Worm (Caenorhabditis elegans) whole organism, mixed stage, embryonic: ENCODE results near the gene lact-7.

Source experiments
- M03D4.4 ChIP-seq: sonication (generic microtip); optimal IDR thresholded peaks from 2 replicates; lab custom pipeline; 2017; ENCODE audit warnings: mild to moderate bottlenecking, missing genetic modification characterization, missing compliant biosample characterization
- bed-3 ChIP-seq: fragments of 200-800 bp; sonication (Bioruptor generic); optimal IDR thresholded peaks from 3 replicates; lab custom pipeline; 2018; ENCODE audit warnings: mild to moderate bottlenecking, missing genetic modification characterization, moderate library complexity, missing compliant biosample characterization
- blmp-1 ChIP-seq: fragments of 150-350 bp; optimal IDR thresholded peaks from 2 replicates; lab custom pipeline; 2014; ENCODE audit warnings: missing biosample characterization, missing genetic modification characterization
- ceh-39 ChIP-seq: fragments of 150-350 bp; optimal IDR thresholded peaks from 2 replicates; lab custom pipeline; 2014; ENCODE audit warnings: missing biosample characterization, missing genetic modification characterization
- ceh-43 ChIP-seq: fragments of 200-800 bp; sonication (Bioruptor generic); optimal IDR thresholded peaks from 2 replicates; lab custom pipeline; 2018; ENCODE audit warnings: mild to moderate bottlenecking, missing genetic modification characterization, moderate library complexity, missing compliant biosample characterization
- ceh-83 ChIP-seq: fragments of 200-800 bp; sonication (Bioruptor generic); optimal IDR thresholded peaks from 2 replicates; lab custom pipeline; 2018; ENCODE audit warnings: mild to moderate bottlenecking, missing genetic modification characterization, missing compliant biosample characterization
- ces-1 ChIP-seq: fragments of 150-350 bp; optimal IDR thresholded peaks from 2 replicates; lab custom pipeline; 2014; ENCODE audit warnings: missing biosample characterization, missing genetic modification reagents, missing genetic modification characterization
- cnd-1 ChIP-seq: fragments of 200-800 bp; sonication (Bioruptor generic); optimal IDR thresholded peaks from 2 replicates; lab custom pipeline; 2018; ENCODE audit warnings: mild to moderate bottlenecking, missing genetic modification characterization, missing compliant biosample characterization
- drap-1 ChIP-seq: fragments of 200-800 bp; sonication (Bioruptor generic); optimal IDR thresholded peaks from 3 replicates; lab custom pipeline; 2018; ENCODE audit warnings: mild to moderate bottlenecking, missing genetic modification characterization, missing compliant biosample characterization
- elt-1 ChIP-seq: sonication (generic microtip); optimal IDR thresholded peaks from 2 replicates; lab custom pipeline; 2017; ENCODE audit warnings: missing genetic modification characterization, mild to moderate bottlenecking, missing compliant biosample characterization, antibody characterized with exemption, moderate library complexity, borderline replicate concordance; ENCODE audit not compliant: insufficient read depth
- elt-3 ChIP-seq: fragments of 150-350 bp; optimal IDR thresholded peaks from 2 replicates; lab custom pipeline; 2014; ENCODE audit warnings: missing biosample characterization, missing genetic modification characterization
- lin-13 ChIP-seq: fragments of 150-350 bp; optimal IDR thresholded peaks from 2 replicates; lab custom pipeline; 2014; ENCODE audit warnings: missing biosample characterization, missing genetic modification characterization
- lin-32 ChIP-seq: fragments of 200-800 bp; sonication (Bioruptor generic); optimal IDR thresholded peaks from 2 replicates; lab custom pipeline; 2018; ENCODE audit warnings: mild to moderate bottlenecking, missing genetic modification characterization, missing compliant biosample characterization
- lsy-2 ChIP-seq: fragments of 150-350 bp; optimal IDR thresholded peaks from 2 replicates; lab custom pipeline; 2014; ENCODE audit warnings: missing biosample characterization, missing genetic modification characterization
- mab-5 ChIP-seq: fragments of 150-350 bp; optimal IDR thresholded peaks from 2 replicates; lab custom pipeline; 2014; ENCODE audit warnings: missing biosample characterization, missing genetic modification characterization
- mep-1 ChIP-seq: fragments of 150-350 bp; optimal IDR thresholded peaks from 2 replicates; lab custom pipeline; 2017; ENCODE audit warnings: missing biosample characterization, missing genetic modification reagents, missing genetic modification characterization, inconsistent platforms
- mls-2 ChIP-seq: sonication (generic microtip); optimal IDR thresholded peaks from 2 replicates; lab custom pipeline; 2016; ENCODE audit warnings: mild to moderate bottlenecking, missing genetic modification characterization, moderate library complexity, missing compliant biosample characterization
- nhr-12 ChIP-seq: fragments of 150-350 bp; optimal IDR thresholded peaks from 2 replicates; lab custom pipeline; 2014; ENCODE audit warnings: missing biosample characterization, missing genetic modification characterization
- nhr-237 ChIP-seq: fragments of 150-350 bp; optimal IDR thresholded peaks from 2 replicates; lab custom pipeline; 2014; ENCODE audit warnings: missing biosample characterization, missing genetic modification characterization
- nhr-28 ChIP-seq: fragments of 150-350 bp; optimal IDR thresholded peaks from 2 replicates; lab custom pipeline; 2014; ENCODE audit warnings: missing biosample characterization, missing genetic modification characterization
- nhr-76 ChIP-seq: sonication (generic microtip); optimal IDR thresholded peaks from 2 replicates; lab custom pipeline; 2017; ENCODE audit warnings: missing biosample characterization, missing genetic modification characterization
- pha-4 ChIP-seq: fragments of 150-350 bp; optimal IDR thresholded peaks from 2 replicates; lab custom pipeline; 2018; ENCODE audit warnings: missing biosample characterization, missing genetic modification reagents, missing genetic modification characterization
- sem-2 ChIP-seq: fragments of 200-800 bp; sonication (Bioruptor generic); optimal IDR thresholded peaks from 2 replicates; lab custom pipeline; 2018; ENCODE audit warnings: mild to moderate bottlenecking, missing genetic modification characterization, missing compliant biosample characterization
- snpc-4 ChIP-seq: fragments of 150-350 bp; optimal IDR thresholded peaks from 2 replicates; lab custom pipeline; 2014; ENCODE audit warnings: missing biosample characterization, missing genetic modification characterization
- sptf-1 ChIP-seq: sonication (generic microtip); optimal IDR thresholded peaks from 2 replicates; lab custom pipeline; 2017; ENCODE audit warnings: mild to moderate bottlenecking, missing genetic modification characterization, moderate library complexity, missing compliant biosample characterization
- tbx-8 ChIP-seq: fragments of 200-800 bp; sonication (Bioruptor generic); optimal IDR thresholded peaks from 2 replicates; lab custom pipeline; 2018; ENCODE audit warnings: mild to moderate bottlenecking, missing genetic modification characterization, moderate library complexity, missing compliant biosample characterization
- unc-120 ChIP-seq: sonication (generic microtip); optimal IDR thresholded peaks from 2 replicates; lab custom pipeline; 2017; ENCODE audit warnings: missing genetic modification characterization, missing compliant biosample characterization; ENCODE audit not compliant: poor library complexity, severe bottlenecking
- unc-39 ChIP-seq: fragments of 150-350 bp; optimal IDR thresholded peaks from 2 replicates; lab custom pipeline; 2014; ENCODE audit warnings: missing biosample characterization, missing genetic modification characterization
- zip-8 ChIP-seq: fragments of 150-350 bp; optimal IDR thresholded peaks from 2 replicates; lab custom pipeline; 2014; ENCODE audit warnings: missing biosample characterization, missing genetic modification characterization
- ztf-11 ChIP-seq: fragments of 150-350 bp; optimal IDR thresholded peaks from 2 replicates; lab custom pipeline; 2014; ENCODE audit warnings: missing biosample characterization, missing genetic modification characterization

The lact-7 gene

ce11 chrX:11784230-11784629 lies 25.3 kb downstream of the lact-7 start, which contains the start of gene Y102F5A.1:
TSS of gene Y102F5A.1 (minus strand) at chrX:11784330.
- TF ChIP-seq ceh-39 (tag; lab: Kevin White, UChicago) (no peak), nhr-12 (tag; lab: Kevin White, UChicago) (no peak), blmp-1 (no peak), snpc-4 (tag; lab: Kevin White, UChicago) (no peak), sem-2 (GFP tag; lab: Kevin White, UChicago) (no peak), mab-5 (no peak), lin-32 (GFP tag; lab: Kevin White, UChicago) (no peak), unc-120 (tag; lab: Kevin White, UChicago) (no peak)
- TF ChIP-seq, all 35 proteins: peak for 0

DNA sequence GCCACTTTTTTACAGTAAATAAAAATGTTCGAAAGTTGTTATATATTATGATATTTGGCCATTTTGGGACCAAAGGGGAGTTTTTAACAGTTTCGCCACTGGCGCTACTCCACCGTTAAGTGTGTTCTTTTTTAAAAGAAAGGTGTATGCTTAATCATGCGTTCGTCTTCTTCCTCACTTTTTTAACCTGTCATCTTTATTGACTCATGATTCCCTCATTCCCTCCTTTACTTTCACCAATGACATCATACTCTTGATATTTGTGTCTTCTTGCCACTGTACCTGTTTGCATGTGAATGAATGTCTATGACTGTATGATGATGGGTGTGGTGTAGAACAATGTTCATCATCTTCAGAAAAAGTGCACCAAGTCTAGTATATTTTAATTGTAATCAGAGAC lies 31.7 kb downstream of the lact-7 start:
- TF ChIP-seq mls-2 (tag; lab: Kevin White, UChicago) (no peak), M03D4.4 (no peak), unc-39 (no peak), bed-3 (GFP tag; lab: Kevin White, UChicago) (no peak), ceh-43 (GFP tag; lab: Kevin White, UChicago) (no peak), sem-2 (GFP tag; lab: Kevin White, UChicago) (no peak), zip-8 (tag; lab: Kevin White, UChicago) (no peak), nhr-237 (no peak), lin-32 (GFP tag; lab: Kevin White, UChicago) (no peak), ztf-11 (tag; lab: Kevin White, UChicago) (no peak), nhr-28 (tag; lab: Kevin White, UChicago) (no peak), tbx-8 (GFP tag; lab: Kevin White, UChicago) (no peak), ces-1 (GFP tag; lab: Kevin White, UChicago) (no peak), mep-1 (no peak)

DNA sequence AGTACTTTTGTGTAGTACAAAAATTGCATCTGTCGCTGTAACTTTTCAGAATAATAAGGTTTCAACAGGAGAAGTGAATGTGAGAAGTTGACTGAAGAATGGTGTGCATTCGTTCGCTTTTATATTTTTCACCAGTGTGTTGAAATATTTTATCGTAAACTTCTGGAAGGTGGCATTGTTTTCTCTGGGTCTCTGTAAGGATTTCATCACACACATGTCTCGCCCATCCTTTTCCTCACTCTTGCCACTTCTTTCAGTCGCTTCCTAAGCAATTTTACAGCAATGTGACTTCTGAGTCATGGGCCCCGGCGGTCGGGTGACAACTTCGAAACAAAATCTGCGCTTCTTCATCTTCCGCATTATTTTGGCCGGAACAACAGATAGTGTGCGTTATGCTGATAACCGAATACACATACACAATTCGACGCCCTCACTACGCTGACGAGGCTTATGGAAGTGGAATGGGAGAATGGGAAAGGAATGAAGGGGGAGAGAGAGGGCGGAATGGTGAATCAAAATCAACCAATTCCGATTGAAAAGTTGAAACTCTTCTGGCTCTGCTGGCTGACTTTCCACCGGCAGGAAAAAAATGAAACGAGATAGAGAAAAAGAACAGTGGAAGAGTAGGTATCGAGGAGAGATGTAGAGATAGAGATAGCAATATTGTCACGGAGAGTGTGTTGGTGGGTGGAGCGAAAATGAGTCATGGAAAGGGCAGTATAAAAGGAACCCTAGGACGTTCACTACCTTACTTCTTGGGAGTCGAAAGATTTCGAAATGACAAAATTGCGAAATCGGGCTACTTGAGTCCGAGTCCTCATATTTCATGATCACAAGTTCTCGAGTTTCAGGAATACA lies 32.7 kb downstream of the lact-7 start:
- TF ChIP-seq elt-3 (tag; lab: Kevin White, UChicago): no peak
- no peak for TF ChIP-seq sptf-1
- no peak for TF ChIP-seq ces-1 (GFP tag; lab: Kevin White, UChicago)
- no peak for TF ChIP-seq nhr-12 (tag; lab: Kevin White, UChicago)
- no peak for TF ChIP-seq M03D4.4
- TF ChIP-seq lin-32 (GFP tag; lab: Kevin White, UChicago): no peak
- no peak for TF ChIP-seq nhr-76 (tag; lab: Kevin White, UChicago)
- no peak for TF ChIP-seq mep-1
- TF ChIP-seq elt-1 (tag; lab: Kevin White, UChicago): no peak
- TF ChIP-seq mab-5: no peak
- TF ChIP-seq ztf-11 (tag; lab: Kevin White, UChicago): no peak
- TF ChIP-seq, all 35 proteins: peak for 0

DNA sequence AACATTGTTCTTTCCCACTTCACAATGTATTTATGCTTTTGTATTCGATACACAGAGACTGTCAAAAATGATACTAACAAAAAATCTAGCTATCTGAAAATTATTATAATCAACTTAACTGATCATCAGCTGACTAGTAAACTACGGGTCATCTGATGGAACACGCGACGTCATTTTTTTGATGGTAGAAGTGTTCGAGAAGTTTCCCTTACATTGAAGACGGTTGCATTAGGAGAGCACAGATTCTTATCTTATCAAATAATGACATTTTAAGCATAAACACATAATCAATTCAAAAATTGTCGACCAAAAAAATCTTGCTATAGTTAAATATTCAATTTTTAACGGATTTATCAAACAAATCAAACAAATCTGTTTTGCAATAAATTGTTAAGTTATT lies 33.8 kb downstream of the lact-7 start:
- TF ChIP-seq bed-3 (GFP tag; lab: Kevin White, UChicago): no peak
- no peak for TF ChIP-seq unc-120 (tag; lab: Kevin White, UChicago)
- TF ChIP-seq cnd-1 (tag; lab: Kevin White, UChicago): no peak
- no peak for TF ChIP-seq nhr-76 (tag; lab: Kevin White, UChicago)
- no peak for TF ChIP-seq ces-1 (GFP tag; lab: Kevin White, UChicago)
- no peak for TF ChIP-seq lin-13 (tag; lab: Kevin White, UChicago)
- TF ChIP-seq tbx-8 (GFP tag; lab: Kevin White, UChicago): no peak
- no peak for TF ChIP-seq mab-5
- no peak for TF ChIP-seq pha-4 (tag; lab: Kevin White, UChicago)
- no peak for TF ChIP-seq lsy-2 (tag; lab: Kevin White, UChicago)
- TF ChIP-seq nhr-12 (tag; lab: Kevin White, UChicago): no peak
- TF ChIP-seq sptf-1: no peak
- TF ChIP-seq mep-1: no peak
- no peak for TF ChIP-seq elt-1 (tag; lab: Kevin White, UChicago)
- TF ChIP-seq ceh-83 (GFP tag; lab: Kevin White, UChicago): no peak
- no peak for TF ChIP-seq sem-2 (GFP tag; lab: Kevin White, UChicago)
- TF ChIP-seq drap-1 (GFP tag; lab: Kevin White, UChicago): no peak
